Worm (Caenorhabditis elegans) whole organism, early embryonic: ENCODE measurements around the gene plpp-1.2.

Source experiments
- B0310.2 ChIP-seq: sonication (generic microtip); optimal IDR thresholded peaks from 2 replicates; lab custom pipeline; 2016; ENCODE audit warnings: mild to moderate bottlenecking, missing genetic modification characterization, missing compliant biosample characterization
- F13C5.2 ChIP-seq: sonication (generic microtip); optimal IDR thresholded peaks from 2 replicates; lab custom pipeline; 2017; ENCODE audit warnings: mild to moderate bottlenecking, missing genetic modification characterization, inconsistent platforms, missing compliant biosample characterization
- aly-1 ChIP-seq: sonication (generic microtip); optimal IDR thresholded peaks from 2 replicates; lab custom pipeline; 2016; ENCODE audit warnings: missing genetic modification characterization, missing compliant biosample characterization
- ama-1 ChIP-seq: fragments of 150-350 bp; optimal IDR thresholded peaks from 2 replicates; lab custom pipeline; 2014
- ceh-13 ChIP-seq: fragments of 200-800 bp; sonication (Bioruptor generic); optimal IDR thresholded peaks from 2 replicates; lab custom pipeline; 2018; ENCODE audit warnings: mild to moderate bottlenecking, missing genetic modification characterization, missing compliant biosample characterization
- ceh-36 ChIP-seq: sonication (generic microtip); optimal IDR thresholded peaks from 2 replicates; lab custom pipeline; 2016; ENCODE audit warnings: missing genetic modification characterization, inconsistent platforms, missing compliant biosample characterization
- ets-7 ChIP-seq: sonication (generic microtip); optimal IDR thresholded peaks from 2 replicates; lab custom pipeline; 2016; ENCODE audit warnings: missing genotype, missing genetic modification characterization, missing compliant biosample characterization
- flt-1 ChIP-seq: fragments of 200-800 bp; sonication (Bioruptor generic); IDR thresholded peaks from 2 replicates; pipeline ENCODE4 v1.3.6; 2022; ENCODE audit warnings: missing genetic modification characterization, missing compliant biosample characterization
- hmbx-1 ChIP-seq: sonication (generic microtip); optimal IDR thresholded peaks from 2 replicates; lab custom pipeline; 2016; ENCODE audit warnings: mild to moderate bottlenecking, missing genetic modification characterization, missing compliant biosample characterization
- hmg-4 ChIP-seq: fragments of 200-800 bp; sonication (Bioruptor generic); optimal IDR thresholded peaks from 2 replicates; lab custom pipeline; 2018; ENCODE audit warnings: mild to moderate bottlenecking, missing genetic modification characterization, missing compliant biosample characterization
- hnd-1 ChIP-seq: sonication (generic microtip); optimal IDR thresholded peaks from 2 replicates; lab custom pipeline; 2016; ENCODE audit warnings: missing genetic modification characterization, missing compliant biosample characterization
- pes-1 ChIP-seq: fragments of 200-800 bp; sonication (Bioruptor generic); IDR thresholded peaks from 2 replicates; pipeline ENCODE4 v1.3.6; 2022; ENCODE audit warnings: missing genetic modification reagents, missing genetic modification characterization, missing compliant biosample characterization
- scrt-1 ChIP-seq: fragments of 200-800 bp; sonication (Bioruptor generic); IDR thresholded peaks from 2 replicates; pipeline ENCODE4 v1.3.6; 2022; ENCODE audit warnings: missing genetic modification characterization, missing compliant biosample characterization
- sea-1 ChIP-seq: fragments of 200-800 bp; sonication (Bioruptor generic); conservative IDR thresholded peaks from 2 replicates; pipeline ENCODE4 v1.3.6; 2022; ENCODE audit warnings: missing genetic modification characterization, missing compliant biosample characterization
- tbx-11 ChIP-seq: fragments of 200-800 bp; sonication (Bioruptor generic); IDR thresholded peaks from 2 replicates; pipeline ENCODE4 v1.3.6; 2022; ENCODE audit warnings: missing genetic modification characterization, missing compliant biosample characterization
- tbx-37 ChIP-seq: fragments of 200-800 bp; sonication (Bioruptor generic); conservative IDR thresholded peaks from 2 replicates; pipeline ENCODE4 v1.3.6; 2022; ENCODE audit warnings: missing genetic modification reagents, missing genetic modification characterization, missing compliant biosample characterization
- tra-4 ChIP-seq: sonication (generic microtip); optimal IDR thresholded peaks from 2 replicates; lab custom pipeline; 2017; ENCODE audit warnings: missing genetic modification characterization, missing compliant biosample characterization

Gene plpp-1.2

ce11 chrII:6486344-6486743 lies 1.1 kb downstream of the plpp-1.2 start:
- TF ChIP-seq B0310.2 (no peak), F13C5.2 (tag; lab: Kevin White, UChicago) (no peak), hnd-1 (tag; lab: Kevin White, UChicago) (no peak), ama-1 (lab: Kevin White, UChicago) (no peak), tbx-37 (GFP tag; lab: Robert Waterston, UW) (no peak), tbx-11 (GFP tag; lab: Robert Waterston, UW) (no peak), hmbx-1 (tag; lab: Kevin White, UChicago) (no peak), sea-1 (GFP tag; lab: Robert Waterston, UW) (no peak), ceh-36 (tag; lab: Kevin White, UChicago) (no peak), ets-7 (tag; lab: Kevin White, UChicago) (no peak), hmg-4 (GFP tag; lab: Kevin White, UChicago) (no peak), ceh-13 (GFP tag; lab: Kevin White, UChicago) (no peak), flt-1 (GFP tag; lab: Robert Waterston, UW) (no peak), scrt-1 (GFP tag; lab: Robert Waterston, UW) (no peak), tra-4 (tag; lab: Kevin White, UChicago) (no peak), pes-1 (no peak), aly-1 (tag; lab: Kevin White, UChicago) (no peak)

DNA sequence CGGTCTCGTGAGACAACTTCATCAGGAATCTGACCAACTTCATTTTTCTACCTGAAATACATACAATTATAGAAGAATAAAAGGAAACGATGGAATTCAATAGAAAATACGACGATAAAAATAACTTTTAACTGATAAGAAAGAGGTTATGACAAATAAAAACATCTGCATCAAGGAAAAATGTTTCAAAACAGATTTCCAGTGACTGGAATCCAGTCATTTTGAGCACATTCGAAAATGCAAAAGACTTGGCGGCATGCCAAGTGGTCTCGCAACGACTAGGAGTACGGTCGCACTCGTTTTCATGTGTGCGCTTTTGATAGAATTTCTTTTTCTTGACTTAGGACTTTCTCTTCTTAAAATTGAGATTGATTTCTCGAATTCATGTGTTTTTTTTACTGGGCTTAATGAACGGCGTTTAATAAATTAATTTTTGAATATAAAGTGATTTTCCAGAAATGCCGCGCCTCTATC lies 4.5 kb downstream of the plpp-1.2 start, which contains the start of the genes snr-3 and rsp-5:
Gene snr-3, minus strand, starts transcription at position 51 of the 474 bp plus-strand sequence.
Gene rsp-5, plus strand, starts transcription at position 455 of the 474 bp plus-strand sequence.
- TF ChIP-seq pes-1 (no peak), aly-1 (tag; lab: Kevin White, UChicago) (no peak), ama-1 (lab: Kevin White, UChicago) (no peak), hnd-1 (tag; lab: Kevin White, UChicago) (no peak), tbx-37 (GFP tag; lab: Robert Waterston, UW) (no peak), tbx-11 (GFP tag; lab: Robert Waterston, UW) (no peak), flt-1 (GFP tag; lab: Robert Waterston, UW) (no peak), B0310.2 (no peak)

ce11 chrII:6491187-6491586 lies 5.9 kb downstream of the plpp-1.2 start:
- no peak for TF ChIP-seq sea-1 (GFP tag; lab: Robert Waterston, UW)
- TF ChIP-seq flt-1 (GFP tag; lab: Robert Waterston, UW): no peak
- TF ChIP-seq B0310.2: no peak
- no peak for TF ChIP-seq hmg-4 (GFP tag; lab: Kevin White, UChicago)
- no peak for TF ChIP-seq ets-7 (tag; lab: Kevin White, UChicago)
- TF ChIP-seq ceh-36 (tag; lab: Kevin White, UChicago): no peak
- TF ChIP-seq F13C5.2 (tag; lab: Kevin White, UChicago): no peak
- TF ChIP-seq tbx-11 (GFP tag; lab: Robert Waterston, UW): no peak

- TF ChIP-seq aly-1 (tag; lab: Kevin White, UChicago) (peak; percentile 24), pes-1 (peak; percentile 60; the same call in 1 of the 2 replicates), tbx-37 (GFP tag; lab: Robert Waterston, UW) (peak; percentile 39; the same call in 1 of the 2 replicates), tbx-11 (GFP tag; lab: Robert Waterston, UW) (no peak), hnd-1 (tag; lab: Kevin White, UChicago) (no peak), B0310.2 (peak; percentile 72), sea-1 (GFP tag; lab: Robert Waterston, UW) (no peak), ceh-13 (GFP tag; lab: Kevin White, UChicago) (no peak), F13C5.2 (tag; lab: Kevin White, UChicago) (no peak), ets-7 (tag; lab: Kevin White, UChicago) (no peak), flt-1 (GFP tag; lab: Robert Waterston, UW) (peak; percentile 33; the same call in 1 of the 2 replicates), scrt-1 (GFP tag; lab: Robert Waterston, UW) (0 out of 2 replicates have a peak, but pooled peaks have one; percentile 59), hmbx-1 (tag; lab: Kevin White, UChicago) (no peak), hmg-4 (GFP tag; lab: Kevin White, UChicago) (peak; percentile 80)
Observed at ce11 chrII:6491817-6492452, 6.7 kb downstream of the plpp-1.2 start, which contains the start of the genes T28D9.11 and T28D9.1. TSS of gene T28D9.11 (minus strand) at chrII:6491993. TSS of gene T28D9.1 (plus strand) at chrII:6492402.

- TF ChIP-seq scrt-1 (GFP tag; lab: Robert Waterston, UW) (no peak), sea-1 (GFP tag; lab: Robert Waterston, UW) (no peak), aly-1 (tag; lab: Kevin White, UChicago) (no peak), tbx-37 (GFP tag; lab: Robert Waterston, UW) (no peak), flt-1 (GFP tag; lab: Robert Waterston, UW) (no peak), ceh-36 (tag; lab: Kevin White, UChicago) (no peak), tbx-11 (GFP tag; lab: Robert Waterston, UW) (no peak), hnd-1 (tag; lab: Kevin White, UChicago) (no peak), ets-7 (tag; lab: Kevin White, UChicago) (no peak), tra-4 (tag; lab: Kevin White, UChicago) (no peak), B0310.2 (no peak), F13C5.2 (tag; lab: Kevin White, UChicago) (no peak), hmbx-1 (tag; lab: Kevin White, UChicago) (no peak), pes-1 (no peak), ceh-13 (GFP tag; lab: Kevin White, UChicago) (no peak), ama-1 (lab: Kevin White, UChicago) (no peak), hmg-4 (GFP tag; lab: Kevin White, UChicago) (no peak)
Observed at ce11 chrII:6493139-6493538, 7.9 kb downstream of the plpp-1.2 start.

- no peak for TF ChIP-seq B0310.2
- no peak for TF ChIP-seq sea-1 (GFP tag; lab: Robert Waterston, UW)
- 0 out of 2 replicates have a peak, but pooled peaks have one; percentile 5 for TF ChIP-seq tbx-11 (GFP tag; lab: Robert Waterston, UW)
- TF ChIP-seq F13C5.2 (tag; lab: Kevin White, UChicago): peak; percentile 5
Observed at ce11 chrII:6493709-6494326, 8.5 kb downstream of the plpp-1.2 start.
